Worm (Caenorhabditis elegans) whole organism, young adult: ENCODE results near the gene ver-1.

ENCODE experiments used
- C17E4.6 ChIP-seq: fragments of 200-800 bp; sonication (Bioruptor generic); IDR thresholded peaks from 2 replicates; pipeline ENCODE4 v1.3.6; 2022; ENCODE audit warnings: missing genetic modification reagents, missing genetic modification characterization, missing compliant biosample characterization
- F39B2.1 ChIP-seq: fragments of 200-800 bp; sonication (Bioruptor generic); IDR thresholded peaks from 2 replicates; pipeline ENCODE4 v1.3.6; 2022; ENCODE audit warnings: missing genetic modification reagents, missing genetic modification characterization, missing compliant biosample characterization
- F49E8.2 ChIP-seq: sonication (generic microtip); optimal IDR thresholded peaks from 3 replicates; lab custom pipeline; 2017; ENCODE audit warnings: missing genetic modification characterization, mild to moderate bottlenecking, missing compliant biosample characterization, antibody characterized with exemption, moderate library complexity; ENCODE audit not compliant: insufficient read depth
- F55B11.4 ChIP-seq: sonication (generic microtip); optimal IDR thresholded peaks from 2 replicates; lab custom pipeline; 2016; ENCODE audit warnings: missing compliant biosample characterization, missing genetic modification characterization, borderline replicate concordance; ENCODE audit not compliant: insufficient read depth
- akir-1 ChIP-seq: fragments of 200-800 bp; sonication (Bioruptor generic); optimal IDR thresholded peaks from 2 replicates; lab custom pipeline; 2018; ENCODE audit warnings: mild to moderate bottlenecking, missing genetic modification characterization, moderate library complexity, missing compliant biosample characterization
- attf-3 ChIP-seq: fragments of 200-800 bp; sonication (Bioruptor generic); conservative IDR thresholded peaks from 2 replicates; pipeline ENCODE4 v1.3.6; 2022; ENCODE audit warnings: missing genetic modification reagents, missing genetic modification characterization, missing compliant biosample characterization
- cebp-1 ChIP-seq, 2 experiments: fragments of 200-800 bp in 1 of 2; sonication (Bioruptor generic) in 1 of 2; sonication (generic microtip) in 1 of 2; IDR thresholded peaks in 1 of 2; optimal IDR thresholded peaks in 1 of 2; 2 replicates each; pipeline versions ENCODE4 v1.3.6 to Lab custom; 2017 to 2022; ENCODE audit warnings: missing compliant biosample characterization in 2 of 2, missing genetic modification characterization in 2 of 2, mild to moderate bottlenecking in 1 of 2, missing genetic modification reagents in 1 of 2, moderate library complexity in 1 of 2
- ceh-27 ChIP-seq: fragments of 200-800 bp; sonication (Bioruptor generic); optimal IDR thresholded peaks from 2 replicates; lab custom pipeline; 2018; ENCODE audit warnings: mild to moderate bottlenecking, missing genetic modification characterization, moderate library complexity, missing compliant biosample characterization
- chd-7 ChIP-seq: sonication (generic microtip); optimal IDR thresholded peaks from 2 replicates; lab custom pipeline; 2016; ENCODE audit warnings: mild to moderate bottlenecking, missing genetic modification characterization, moderate library complexity, missing compliant biosample characterization
- die-1 ChIP-seq: sonication (generic microtip); optimal IDR thresholded peaks from 2 replicates; lab custom pipeline; 2016; ENCODE audit warnings: missing genotype, mild to moderate bottlenecking, missing genetic modification characterization, missing compliant biosample characterization
- dpff-1 ChIP-seq: sonication (generic microtip); optimal IDR thresholded peaks from 2 replicates; lab custom pipeline; 2017; ENCODE audit warnings: mild to moderate bottlenecking, missing genetic modification characterization, missing compliant biosample characterization
- dpl-1 ChIP-seq: fragments of 150-350 bp; optimal IDR thresholded peaks from 2 replicates; lab custom pipeline; 2014; ENCODE audit warnings: missing biosample characterization, missing genetic modification reagents, missing genetic modification characterization
- efl-1 ChIP-seq: fragments of 150-350 bp; optimal IDR thresholded peaks from 2 replicates; lab custom pipeline; 2014; ENCODE audit warnings: missing biosample characterization, missing genetic modification reagents, missing genetic modification characterization
- egrh-3 ChIP-seq: fragments of 200-800 bp; sonication (Bioruptor generic); IDR thresholded peaks from 2 replicates; pipeline ENCODE4 v1.3.6; 2022; ENCODE audit warnings: missing genetic modification reagents, missing genetic modification characterization, missing compliant biosample characterization
- ets-4 ChIP-seq: fragments of 200-800 bp; sonication (Bioruptor generic); optimal IDR thresholded peaks from 2 replicates; lab custom pipeline; 2018; ENCODE audit warnings: mild to moderate bottlenecking, missing genetic modification characterization, missing compliant biosample characterization
- gei-17 ChIP-seq: fragments of 200-800 bp; sonication (Bioruptor generic); optimal IDR thresholded peaks from 2 replicates; lab custom pipeline; 2018; ENCODE audit warnings: mild to moderate bottlenecking, missing genetic modification characterization, missing compliant biosample characterization
- hlh-12 ChIP-seq: sonication (generic microtip); optimal IDR thresholded peaks from 2 replicates; lab custom pipeline; 2016; ENCODE audit warnings: missing genetic modification characterization, missing compliant biosample characterization
- hsf-1 ChIP-seq: fragments of 200-800 bp; sonication (Bioruptor generic); IDR thresholded peaks from 2 replicates; pipeline ENCODE4 v1.3.6; 2022; ENCODE audit warnings: missing genetic modification reagents, missing genetic modification characterization, missing compliant biosample characterization
- let-526 ChIP-seq: fragments of 200-800 bp; sonication (Bioruptor generic); IDR thresholded peaks from 2 replicates; pipeline ENCODE4 v1.3.6; 2022; ENCODE audit warnings: missing genetic modification reagents, missing genetic modification characterization, missing compliant biosample characterization
- let-607 ChIP-seq, 2 experiments: fragments of 200-800 bp in 1 of 2; sonication (Bioruptor generic) in 1 of 2; sonication (generic microtip) in 1 of 2; optimal IDR thresholded peaks; 2 replicates each; lab custom pipeline; 2016 to 2018; ENCODE audit warnings: mild to moderate bottlenecking in 2 of 2, missing compliant biosample characterization in 2 of 2, missing genetic modification characterization in 2 of 2, moderate library complexity in 2 of 2, missing genotype in 1 of 2
- madf-3 ChIP-seq: fragments of 200-800 bp; sonication (Bioruptor generic); IDR thresholded peaks from 2 replicates; pipeline ENCODE4 v1.3.6; 2022; ENCODE audit warnings: missing genetic modification reagents, missing genetic modification characterization, missing compliant biosample characterization
- nhr-179 ChIP-seq: sonication (generic microtip); optimal IDR thresholded peaks from 2 replicates; lab custom pipeline; 2016; ENCODE audit warnings: mild to moderate bottlenecking, missing genetic modification characterization, missing compliant biosample characterization
- sdz-38 ChIP-seq: sonication (generic microtip); optimal IDR thresholded peaks from 2 replicates; lab custom pipeline; 2016; ENCODE audit warnings: missing genotype, missing genetic modification characterization, missing compliant biosample characterization
- snpc-3.4 ChIP-seq: sonication (generic microtip); optimal IDR thresholded peaks from 2 replicates; lab custom pipeline; 2017; ENCODE audit warnings: missing genetic modification characterization, mild to moderate bottlenecking, missing compliant biosample characterization, antibody characterized with exemption, moderate library complexity, missing genotype, missing genetic modification reagents
- tbp1 ChIP-seq: fragments of 200-800 bp; sonication (Bioruptor generic); optimal IDR thresholded peaks from 2 replicates; lab custom pipeline; 2018; ENCODE audit warnings: mild to moderate bottlenecking, missing genetic modification characterization, missing compliant biosample characterization
- tbx-9 ChIP-seq: sonication (generic microtip); optimal IDR thresholded peaks from 2 replicates; lab custom pipeline; 2016; ENCODE audit warnings: borderline replicate concordance, missing genetic modification characterization, inconsistent platforms, missing compliant biosample characterization
- zim-3 ChIP-seq: sonication (generic microtip); optimal IDR thresholded peaks from 2 replicates; lab custom pipeline; 2017; ENCODE audit warnings: mild to moderate bottlenecking, missing genetic modification characterization, moderate library complexity, missing compliant biosample characterization
- ztf-18 ChIP-seq: sonication (generic microtip); optimal IDR thresholded peaks from 2 replicates; lab custom pipeline; 2016; ENCODE audit warnings: missing genotype, mild to moderate bottlenecking, missing genetic modification characterization, missing compliant biosample characterization
- ztf-22 ChIP-seq: fragments of 200-800 bp; sonication (Bioruptor generic); optimal IDR thresholded peaks from 2 replicates; lab custom pipeline; 2018; ENCODE audit warnings: mild to moderate bottlenecking, missing genetic modification characterization, moderate library complexity, missing compliant biosample characterization
- ztf-26 ChIP-seq: sonication (generic microtip); optimal IDR thresholded peaks from 2 replicates; lab custom pipeline; 2017; ENCODE audit warnings: missing genetic modification characterization, missing compliant biosample characterization
- ztf-28 ChIP-seq: fragments of 200-800 bp; sonication (Bioruptor generic); IDR thresholded peaks from 2 replicates; pipeline ENCODE4 v1.3.6; 2022; ENCODE audit warnings: missing genetic modification reagents, missing genetic modification characterization, missing compliant biosample characterization
- ztf-3 ChIP-seq: fragments of 200-800 bp; sonication (Bioruptor generic); optimal IDR thresholded peaks from 2 replicates; lab custom pipeline; 2018; ENCODE audit warnings: mild to moderate bottlenecking, missing genetic modification characterization, missing compliant biosample characterization
- ztf-6 ChIP-seq: fragments of 200-800 bp; sonication (Bioruptor generic); IDR thresholded peaks from 2 replicates; pipeline ENCODE4 v1.3.6; 2022; ENCODE audit warnings: missing genetic modification reagents, missing genetic modification characterization, missing compliant biosample characterization

The ver-1 gene

DNA sequence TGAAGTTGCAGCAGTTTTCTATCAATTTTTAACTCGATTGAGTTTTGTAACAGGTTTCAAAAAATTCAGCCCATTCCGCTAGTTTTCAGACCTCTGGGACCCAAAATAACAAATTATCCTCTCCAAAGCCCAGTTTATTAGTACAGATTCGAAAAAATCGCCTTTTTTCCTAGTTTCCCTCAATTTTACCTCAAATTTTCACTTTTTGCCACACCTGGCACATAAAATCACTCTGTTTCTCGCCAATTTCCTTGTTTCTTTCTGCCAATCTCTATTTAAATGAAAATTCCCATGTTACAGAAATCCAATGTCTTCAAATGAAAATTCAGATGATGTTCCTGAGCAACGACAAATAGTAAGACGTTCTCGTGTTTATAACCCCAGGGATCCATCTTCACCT, 24.5 kb upstream of the ver-1 start, which contains the start of gene pals-22:
Gene pals-22, plus strand, starts transcription at position 301 of the 400 bp plus-strand sequence.
- no peak for TF ChIP-seq attf-3 (GFP tag; lab: Robert Waterston, UW)
- no peak for TF ChIP-seq hlh-12 (tag; lab: Kevin White, UChicago)
- TF ChIP-seq snpc-3.4 (tag; lab: Kevin White, UChicago), result no peak
- no peak for TF ChIP-seq nhr-179 (tag; lab: Kevin White, UChicago)
- TF ChIP-seq ceh-27 (GFP tag; lab: Kevin White, UChicago), result no peak
- TF ChIP-seq ets-4, result no peak
- no peak for TF ChIP-seq madf-3 (GFP tag; lab: Robert Waterston, UW)
- TF ChIP-seq sdz-38 (tag; lab: Kevin White, UChicago), result no peak
- TF ChIP-seq ztf-28 (GFP tag; lab: Robert Waterston, UW), result no peak
- TF ChIP-seq let-526 (GFP tag; lab: Robert Waterston, UW), result no peak

DNA sequence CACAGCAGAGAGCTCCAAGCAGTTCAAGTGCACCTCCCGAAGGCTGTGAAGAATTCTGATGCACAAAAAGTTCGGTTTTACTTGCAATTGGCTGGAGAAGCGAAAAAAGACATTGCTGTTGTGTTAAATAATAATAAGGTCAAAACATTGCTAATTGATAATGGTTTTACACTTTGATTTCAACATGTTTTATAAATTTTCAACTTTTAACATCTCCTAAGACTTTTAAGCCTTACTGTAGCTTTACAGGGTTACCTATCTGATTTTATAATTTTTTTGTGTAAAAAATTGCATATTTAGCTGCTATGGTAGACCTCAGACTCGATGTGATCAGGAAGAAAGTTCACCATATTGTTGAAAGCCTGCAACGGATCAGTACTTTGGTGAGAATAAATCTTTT, 22.4 kb upstream of the ver-1 start, which contains the start of gene pals-25:
Gene pals-25, plus strand, starts transcription at position 301 of the 400 bp plus-strand sequence.
- TF ChIP-seq chd-7 (tag; lab: Kevin White, UChicago) (no peak), gei-17 (GFP tag; lab: Kevin White, UChicago) (no peak), C17E4.6 (no peak), attf-3 (GFP tag; lab: Robert Waterston, UW) (no peak), ztf-28 (GFP tag; lab: Robert Waterston, UW) (no peak), die-1 (tag; lab: Kevin White, UChicago) (no peak), egrh-3 (GFP tag; lab: Robert Waterston, UW) (no peak), efl-1 (no peak), cebp-1 (GFP tag; IDR thresholded peaks at IDR 0.05; lab: Robert Waterston, UW) (no peak), cebp-1 (tag; optimal IDR thresholded peaks at IDR 0.05; lab: Kevin White, UChicago) (no peak), tbx-9 (no peak), hsf-1 (GFP tag; lab: Robert Waterston, UW) (no peak), ztf-3 (GFP tag; lab: Kevin White, UChicago) (no peak), akir-1 (GFP tag; lab: Kevin White, UChicago) (no peak), F55B11.4 (no peak), ztf-22 (GFP tag; lab: Kevin White, UChicago) (no peak), let-607 (tag; optimal IDR thresholded peaks at IDR 0.05; lab: Kevin White, UChicago) (no peak)

DNA sequence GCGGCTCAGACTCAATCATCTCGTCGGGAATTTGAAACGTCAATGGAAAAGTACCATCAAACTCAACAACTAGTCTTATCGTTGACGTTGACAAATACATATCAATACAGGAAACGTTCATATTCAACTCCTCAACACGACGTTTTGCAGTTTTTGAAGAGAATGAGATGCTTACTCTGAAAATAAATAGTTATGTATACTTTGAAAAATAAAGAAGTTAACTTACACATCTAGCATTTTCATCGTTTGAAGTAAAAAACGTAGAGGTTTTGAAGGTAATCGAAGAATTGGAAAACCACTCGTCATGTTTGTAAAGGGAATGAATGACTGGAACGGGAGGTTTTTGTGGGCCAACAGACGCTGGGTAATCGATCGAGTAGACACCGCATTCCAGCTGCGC, 15.7 kb upstream of the ver-1 start, which contains the start of gene fbxb-81:
Gene fbxb-81, minus strand, starts transcription at position 314 of the 400 bp plus-strand sequence.
- no peak for TF ChIP-seq attf-3 (GFP tag; lab: Robert Waterston, UW)
- no peak for TF ChIP-seq dpff-1
- TF ChIP-seq madf-3 (GFP tag; lab: Robert Waterston, UW), result no peak
- TF ChIP-seq zim-3 (tag; lab: Kevin White, UChicago), result no peak
- no peak for TF ChIP-seq chd-7 (tag; lab: Kevin White, UChicago)
- no peak for TF ChIP-seq dpl-1 (GFP tag; lab: Kevin White, UChicago)
- TF ChIP-seq tbp1, result no peak
- TF ChIP-seq F39B2.1 (GFP tag; lab: Robert Waterston, UW), result no peak
- no peak for TF ChIP-seq snpc-3.4 (tag; lab: Kevin White, UChicago)
- TF ChIP-seq ztf-26 (tag; lab: Kevin White, UChicago), result no peak
- no peak for TF ChIP-seq ztf-22 (GFP tag; lab: Kevin White, UChicago)
- no peak for TF ChIP-seq F49E8.2 (tag; lab: Kevin White, UChicago)
- TF ChIP-seq ztf-6 (GFP tag; lab: Robert Waterston, UW), result no peak
- no peak for TF ChIP-seq ztf-18 (tag; lab: Kevin White, UChicago)
